Fruit fly (Drosophila melanogaster) whole organism, embryonic: ENCODE results near the gene fry.
A peak's percentile ranks its signal among the peaks of the same experiment; 100 is the strongest.

Experiments used
- BEAF-32 ChIP-seq: fragments of 200-800 bp; sonication (Bioruptor generic); optimal IDR thresholded peaks from 3 replicates; lab custom pipeline; 2017; ENCODE audit warnings: missing biosample characterization, missing genetic modification characterization, mild to moderate bottlenecking, moderate library complexity, missing genetic modification reagents
- Blimp-1 ChIP-seq: fragments of 200-800 bp; sonication (Bioruptor generic); optimal IDR thresholded peaks from 3 replicates; lab custom pipeline; 2018; ENCODE audit warnings: missing biosample characterization, missing genetic modification characterization, mild to moderate bottlenecking, moderate library complexity, missing genetic modification reagents
- CG10267 ChIP-seq: fragments of 200-800 bp; sonication (Bioruptor generic); optimal IDR thresholded peaks from 2 replicates; lab custom pipeline; 2018; ENCODE audit warnings: missing biosample characterization, mild to moderate bottlenecking, missing genetic modification characterization, moderate library complexity
- CG12071 ChIP-seq: fragments of 200-800 bp; sonication (Bioruptor generic); optimal IDR thresholded peaks from 3 replicates; lab custom pipeline; 2018; ENCODE audit warnings: missing biosample characterization, mild to moderate bottlenecking, missing genetic modification characterization
- CG12942 ChIP-seq: fragments of 200-800 bp; sonication (Bioruptor generic); optimal IDR thresholded peaks from 3 replicates; lab custom pipeline; 2016; ENCODE audit warnings: missing biosample characterization, missing genetic modification characterization
- CG14710 ChIP-seq: fragments of 200-800 bp; sonication (Bioruptor generic); optimal IDR thresholded peaks from 3 replicates; lab custom pipeline; 2019; ENCODE audit warnings: missing biosample characterization, mild to moderate bottlenecking, missing genetic modification characterization, moderate library complexity
- CG18619 ChIP-seq: fragments of 200-800 bp; sonication (Bioruptor generic); optimal IDR thresholded peaks from 3 replicates; lab custom pipeline; 2017; ENCODE audit warnings: missing biosample characterization, mild to moderate bottlenecking, missing genetic modification characterization
- CG31441 ChIP-seq: fragments of 200-800 bp; sonication (Bioruptor generic); IDR thresholded peaks from 2 replicates; pipeline ENCODE4 v1.3.6; 2022; ENCODE audit warnings: missing biosample characterization, missing genetic modification characterization
- CG33213 ChIP-seq: fragments of 200-800 bp; sonication (Bioruptor generic); optimal IDR thresholded peaks from 3 replicates; lab custom pipeline; 2016; ENCODE audit warnings: missing biosample characterization, missing genetic modification characterization
- CG4424 ChIP-seq: fragments of 200-800 bp; sonication (Bioruptor generic); optimal IDR thresholded peaks from 3 replicates; lab custom pipeline; 2016; ENCODE audit warnings: missing biosample characterization, missing genetic modification characterization
- CG4707 ChIP-seq: fragments of 200-800 bp; sonication (Bioruptor generic); optimal IDR thresholded peaks from 2 replicates; lab custom pipeline; 2018; ENCODE audit warnings: missing biosample characterization, mild to moderate bottlenecking, missing genetic modification characterization, moderate library complexity
- CG4730 ChIP-seq: fragments of 200-800 bp; sonication (Bioruptor generic); IDR thresholded peaks from 2 replicates; pipeline ENCODE4 v1.3.6; 2022; ENCODE audit warnings: missing biosample characterization, missing genetic modification characterization
- CG6254 ChIP-seq: fragments of 200-800 bp; sonication (Bioruptor generic); optimal IDR thresholded peaks from 3 replicates; lab custom pipeline; 2017; ENCODE audit warnings: mild to moderate bottlenecking, missing biosample characterization, missing genetic modification reagents, missing genetic modification characterization
- CG7839 ChIP-seq: fragments of 200-800 bp; sonication (Bioruptor generic); optimal IDR thresholded peaks from 3 replicates; lab custom pipeline; 2018; ENCODE audit warnings: missing biosample characterization, mild to moderate bottlenecking, missing genetic modification characterization, moderate library complexity
- CG7928 ChIP-seq: fragments of 200-800 bp; sonication (Bioruptor generic); optimal IDR thresholded peaks from 2 replicates; lab custom pipeline; 2017; ENCODE audit warnings: missing biosample characterization, mild to moderate bottlenecking, missing genetic modification characterization
- CG8765 ChIP-seq: fragments of 200-800 bp; sonication (Bioruptor generic); IDR thresholded peaks from 2 replicates; pipeline ENCODE4 v1.3.6; 2022; ENCODE audit warnings: missing biosample characterization, missing genetic modification characterization
- CG9215 ChIP-seq: fragments of 200-800 bp; sonication (Bioruptor generic); IDR thresholded peaks from 2 replicates; pipeline ENCODE4 v1.3.6; 2022; ENCODE audit warnings: missing biosample characterization, missing genetic modification characterization
- CHES-1-like ChIP-seq: fragments of 200-800 bp; sonication (Bioruptor generic); optimal IDR thresholded peaks from 2 replicates; lab custom pipeline; 2016; ENCODE audit warnings: missing biosample characterization, missing genetic modification characterization
- Dp ChIP-seq: fragments of 200-800 bp; sonication (Bioruptor generic); optimal IDR thresholded peaks from 2 replicates; lab custom pipeline; 2018; ENCODE audit warnings: missing biosample characterization, mild to moderate bottlenecking, missing genetic modification characterization, moderate library complexity
- Dref ChIP-seq: fragments of 200-800 bp; sonication (Bioruptor generic); IDR thresholded peaks from 2 replicates; pipeline ENCODE4 v1.3.6; 2022; ENCODE audit warnings: missing biosample characterization, missing genetic modification characterization
- Jarid2 ChIP-seq: fragments of 200-800 bp; sonication (Bioruptor generic); optimal IDR thresholded peaks from 3 replicates; lab custom pipeline; 2017; ENCODE audit warnings: mild to moderate bottlenecking, missing biosample characterization, missing genetic modification reagents, missing genetic modification characterization
- Kr ChIP-seq: fragments of 200-800 bp; sonication (Bioruptor generic); optimal IDR thresholded peaks from 2 replicates; lab custom pipeline; 2017; ENCODE audit warnings: missing biosample characterization, mild to moderate bottlenecking, missing genetic modification characterization
- NC2β ChIP-seq: fragments of 200-800 bp; sonication (Bioruptor generic); optimal IDR thresholded peaks from 2 replicates; lab custom pipeline; 2016; ENCODE audit warnings: missing biosample characterization, missing genetic modification characterization
- Ptx1 ChIP-seq: fragments of 200-800 bp; sonication (Bioruptor generic); IDR thresholded peaks from 2 replicates; pipeline ENCODE4 v1.3.6; 2022; ENCODE audit warnings: missing biosample characterization, missing genetic modification characterization
- Side ChIP-seq: fragments of 200-800 bp; sonication (Bioruptor generic); optimal IDR thresholded peaks from 2 replicates; lab custom pipeline; 2016; ENCODE audit warnings: missing biosample characterization, missing genetic modification characterization
- Sin3A ChIP-seq: fragments of >200 bp; optimal IDR thresholded peaks from 2 replicates; lab custom pipeline; 2018
- ap ChIP-seq: fragments of 200-800 bp; sonication (Bioruptor generic); IDR thresholded peaks from 2 replicates; pipeline ENCODE4 v1.3.6; 2022; ENCODE audit warnings: missing biosample characterization, missing genetic modification characterization
- bowl ChIP-seq: fragments of 200-800 bp; sonication (Bioruptor generic); IDR thresholded peaks from 2 replicates; pipeline ENCODE4 v1.3.6; 2022; ENCODE audit warnings: missing biosample characterization, missing genetic modification characterization
- cato ChIP-seq: fragments of 200-800 bp; sonication (Bioruptor generic); optimal IDR thresholded peaks from 2 replicates; lab custom pipeline; 2016; ENCODE audit warnings: missing biosample characterization, missing genetic modification characterization, borderline replicate concordance
- ci ChIP-seq: fragments of 200-800 bp; sonication (Bioruptor generic); IDR thresholded peaks from 3 replicates; pipeline ENCODE4 v1.3.6; 2022; ENCODE audit warnings: missing biosample characterization, missing genetic modification characterization
- eyg ChIP-seq: fragments of 200-800 bp; sonication (Bioruptor generic); optimal IDR thresholded peaks from 3 replicates; lab custom pipeline; 2016; ENCODE audit warnings: missing biosample characterization, missing genetic modification characterization
- fd102C ChIP-seq: fragments of 200-800 bp; sonication (Bioruptor generic); optimal IDR thresholded peaks from 2 replicates; lab custom pipeline; 2018; ENCODE audit warnings: missing biosample characterization, mild to moderate bottlenecking, missing genetic modification characterization, moderate library complexity
- fru ChIP-seq: fragments of >200 bp; optimal IDR thresholded peaks from 2 replicates; lab custom pipeline; 2017
- ftz-f1 ChIP-seq: fragments of 200-800 bp; sonication (Bioruptor generic); optimal IDR thresholded peaks from 2 replicates; lab custom pipeline; 2016; ENCODE audit warnings: missing biosample characterization, missing genetic modification characterization
- gem ChIP-seq: fragments of 200-800 bp; sonication (Bioruptor generic); optimal IDR thresholded peaks from 2 replicates; lab custom pipeline; 2019; ENCODE audit warnings: missing biosample characterization, mild to moderate bottlenecking, missing genetic modification characterization, moderate library complexity
- grau ChIP-seq: fragments of 200-800 bp; optimal IDR thresholded peaks from 3 replicates; lab custom pipeline; 2019; ENCODE audit warnings: missing biosample characterization, mild to moderate bottlenecking, missing genetic modification characterization, moderate library complexity
- grn ChIP-seq: fragments of 200-800 bp; sonication (Bioruptor generic); optimal IDR thresholded peaks from 3 replicates; lab custom pipeline; 2017; ENCODE audit warnings: missing biosample characterization, missing genetic modification characterization
- hbn ChIP-seq: fragments of 200-800 bp; sonication (Bioruptor generic); IDR thresholded peaks from 2 replicates; pipeline ENCODE4 v1.3.6; 2022; ENCODE audit warnings: missing biosample characterization, missing genetic modification characterization; ENCODE audit not compliant: partially characterized antibody
- jumu ChIP-seq: fragments of 200-800 bp; sonication (Bioruptor generic); optimal IDR thresholded peaks from 3 replicates; lab custom pipeline; 2016; ENCODE audit warnings: missing biosample characterization, missing genetic modification characterization
- kay ChIP-seq: fragments of 200-800 bp; sonication (Bioruptor generic); optimal IDR thresholded peaks from 2 replicates; lab custom pipeline; 2016; ENCODE audit warnings: missing biosample characterization, missing genetic modification characterization
- lbe ChIP-seq: fragments of 200-800 bp; sonication (Bioruptor generic); optimal IDR thresholded peaks from 2 replicates; lab custom pipeline; 2016; ENCODE audit warnings: missing biosample characterization, mild to moderate bottlenecking, missing genetic modification characterization
- lilli ChIP-seq: fragments of 200-800 bp; sonication (Bioruptor generic); optimal IDR thresholded peaks from 3 replicates; lab custom pipeline; 2016; ENCODE audit warnings: missing biosample characterization, missing genetic modification characterization
- lov ChIP-seq, 2 experiments: fragments of 200-800 bp in 1 of 2; fragments of >200 bp in 1 of 2; sonication (Bioruptor generic) in 1 of 2; IDR thresholded peaks in 1 of 2; optimal IDR thresholded peaks in 1 of 2; 2 replicates in 1 of 2; 3 replicates in 1 of 2; pipeline versions ENCODE4 v1.3.6 to Lab custom; 2017 to 2022; ENCODE audit warnings: missing biosample characterization in 1 of 2, missing genetic modification characterization in 1 of 2
- phol ChIP-seq: fragments of 200-800 bp; sonication (Bioruptor generic); optimal IDR thresholded peaks from 3 replicates; lab custom pipeline; 2018; ENCODE audit warnings: missing biosample characterization, mild to moderate bottlenecking, missing genetic modification characterization, moderate library complexity
- pnt ChIP-seq: fragments of 200-800 bp; sonication (Bioruptor generic); optimal IDR thresholded peaks from 3 replicates; lab custom pipeline; 2016; ENCODE audit warnings: missing biosample characterization, missing genetic modification characterization
- pros ChIP-seq: fragments of 200-800 bp; sonication (Bioruptor generic); optimal IDR thresholded peaks from 3 replicates; lab custom pipeline; 2019; ENCODE audit warnings: missing biosample characterization, mild to moderate bottlenecking, missing genetic modification characterization, moderate library complexity
- pum ChIP-seq: fragments of 200-800 bp; sonication (Bioruptor generic); optimal IDR thresholded peaks from 2 replicates; lab custom pipeline; 2016; ENCODE audit warnings: missing biosample characterization, missing genetic modification characterization
- schlank ChIP-seq: fragments of 200-800 bp; sonication (Bioruptor generic); optimal IDR thresholded peaks from 2 replicates; lab custom pipeline; 2018; ENCODE audit warnings: missing biosample characterization, mild to moderate bottlenecking, missing genetic modification characterization
- slou ChIP-seq: fragments of 200-800 bp; sonication (Bioruptor generic); optimal IDR thresholded peaks from 3 replicates; lab custom pipeline; 2016; ENCODE audit warnings: missing biosample characterization, missing genetic modification characterization
- tx ChIP-seq: fragments of 200-800 bp; sonication (Bioruptor generic); optimal IDR thresholded peaks from 2 replicates; lab custom pipeline; 2016; ENCODE audit warnings: missing biosample characterization, missing genetic modification characterization

fry gene

dm6 chr3L:9692892-9693551 lies 14.1 kb upstream of the fry start (continued):
- TF ChIP-seq CG12942 (GFP tag; lab: Kevin White, UChicago), result peak; percentile 92
- peak; percentile 88 for TF ChIP-seq CG33213 (GFP tag; lab: Kevin White, UChicago)
- peak; percentile 97 for TF ChIP-seq pum (GFP tag; lab: Kevin White, UChicago)
- peak; percentile 97 for TF ChIP-seq CG4424 (GFP tag; lab: Kevin White, UChicago)
- TF ChIP-seq kay (GFP tag; lab: Kevin White, UChicago), result peak; percentile 95
- TF ChIP-seq CG4707 (GFP tag; lab: Kevin White, UChicago), result peak; percentile 63
- TF ChIP-seq cato, result peak; percentile 96
- TF ChIP-seq CG18619 (GFP tag; lab: Kevin White, UChicago), result peak; percentile 98
- peak; percentile 97 for TF ChIP-seq jumu (GFP tag; lab: Kevin White, UChicago)
- peak; percentile 96 for TF ChIP-seq grau (tag; lab: Kevin White, UChicago)
- TF ChIP-seq CG6254 (GFP tag; lab: Kevin White, UChicago), result peak; percentile 83
- peak; percentile 31 for TF ChIP-seq pros (GFP tag; lab: Kevin White, UChicago)
- TF ChIP-seq CG4730, result peak; percentile 86
- TF ChIP-seq tx (GFP tag; lab: Kevin White, UChicago), result peak; percentile 97
- TF ChIP-seq CG9215 (GFP tag; lab: Robert Waterston, UW), result peak; percentile 92
- TF ChIP-seq Jarid2 (GFP tag; lab: Kevin White, UChicago), result peak; percentile 86
- peak; percentile 97 for TF ChIP-seq CG7839 (tag; lab: Kevin White, UChicago)
- peak; percentile 62 for TF ChIP-seq grn (GFP tag; lab: Kevin White, UChicago)
- TF ChIP-seq Side (GFP tag; lab: Kevin White, UChicago), result peak; percentile 97
- no peak for TF ChIP-seq Dp (GFP tag; lab: Kevin White, UChicago)
- TF ChIP-seq Sin3A (lab: Kevin White, UChicago), result no peak
- peak; percentile 33; the same call in 1 of the 2 replicates for TF ChIP-seq bowl (GFP tag; lab: Robert Waterston, UW)
- peak; percentile 24 for TF ChIP-seq ftz-f1 (GFP tag; lab: Kevin White, UChicago)
- TF ChIP-seq CG7928 (GFP tag; lab: Kevin White, UChicago), result peak; percentile 74
- peak; percentile 86 for TF ChIP-seq Blimp-1 (GFP tag; lab: Kevin White, UChicago)
- no peak for TF ChIP-seq fru (lab: Kevin White, UChicago)
- no peak for TF ChIP-seq Dref
- peak; percentile 96 for TF ChIP-seq pnt
- TF ChIP-seq lov (optimal IDR thresholded peaks at IDR 0.05; lab: Kevin White, UChicago), result no peak
- peak; percentile 70; the same call in 1 of the 3 replicates for TF ChIP-seq lov (GFP tag; IDR thresholded peaks at IDR 0.05; lab: Robert Waterston, UW)
- peak; percentile 93 for TF ChIP-seq Ptx1 (GFP tag; lab: Robert Waterston, UW)
- TF ChIP-seq CG12071 (GFP tag; lab: Kevin White, UChicago), result peak; percentile 81
- TF ChIP-seq hbn, result no peak
- TF ChIP-seq NC2β (GFP tag; lab: Kevin White, UChicago), result peak; percentile 94
- peak; percentile 95 for TF ChIP-seq slou (GFP tag; lab: Kevin White, UChicago)
- peak; percentile 89 for TF ChIP-seq CG10267 (tag; lab: Kevin White, UChicago)
- peak; percentile 97 for TF ChIP-seq CHES-1-like (GFP tag; lab: Kevin White, UChicago)
- peak; percentile 85 for TF ChIP-seq schlank (tag; lab: Kevin White, UChicago)
- peak; percentile 95 for TF ChIP-seq eyg
- TF ChIP-seq ci (GFP tag; lab: Robert Waterston, UW), result peak; percentile 84
- TF ChIP-seq CG14710 (tag; lab: Kevin White, UChicago), result peak; percentile 94
- peak; percentile 98 for TF ChIP-seq gem (tag; lab: Kevin White, UChicago)
- no peak for TF ChIP-seq CG8765 (GFP tag; lab: Robert Waterston, UW)
- peak; percentile 17 for TF ChIP-seq BEAF-32 (GFP tag; lab: Kevin White, UChicago)
- TF ChIP-seq phol (tag; lab: Kevin White, UChicago), result peak; percentile 97
- TF ChIP-seq fd102C (GFP tag; lab: Kevin White, UChicago), result peak; percentile 16
- TF ChIP-seq CG31441 (GFP tag; lab: Robert Waterston, UW), result peak; percentile 90
- TF ChIP-seq lilli (GFP tag; lab: Kevin White, UChicago), result peak; percentile 97
- TF ChIP-seq Kr (GFP tag; lab: Kevin White, UChicago), result no peak
- TF ChIP-seq ap (GFP tag; lab: Robert Waterston, UW), result peak; percentile 75; the same call in 1 of the 2 replicates
- peak; percentile 78 for TF ChIP-seq lbe
